Fruit fly (Drosophila melanogaster) whole organism, wandering third instar larva: Measurements from ENCODE around the gene Zmynd10.

Experiments used
- Abd-B ChIP-seq: fragments of >200 bp; optimal IDR thresholded peaks from 2 replicates; lab custom pipeline; 2017; ENCODE audit warnings: missing biosample characterization, missing genetic modification characterization
- CG32264 ChIP-seq: fragments of 200-800 bp; sonication (Bioruptor generic); optimal IDR thresholded peaks from 2 replicates; lab custom pipeline; 2016; ENCODE audit warnings: missing biosample characterization, missing genetic modification characterization
- CG9705 ChIP-seq: fragments of 200-800 bp; sonication (Bioruptor generic); optimal IDR thresholded peaks from 2 replicates; lab custom pipeline; 2018; ENCODE audit warnings: missing biosample characterization, mild to moderate bottlenecking, missing genetic modification characterization
- CrebA ChIP-seq: fragments of 200-800 bp; sonication (Bioruptor generic); optimal IDR thresholded peaks from 2 replicates; lab custom pipeline; 2016; ENCODE audit warnings: missing biosample characterization, mild to moderate bottlenecking, missing genetic modification characterization, borderline replicate concordance
- Dfd ChIP-seq: fragments of >200 bp; optimal IDR thresholded peaks from 2 replicates; lab custom pipeline; 2017; ENCODE audit warnings: missing biosample characterization, missing genetic modification characterization
- Dif ChIP-seq: fragments of 200-275, 200-300 bp; sonication (Bioruptor generic); optimal IDR thresholded peaks from 2 replicates; lab custom pipeline; 2018; ENCODE audit warnings: missing biosample characterization, missing genetic modification characterization; ENCODE audit not compliant: partially characterized antibody
- GATAd ChIP-seq: sonication (Bioruptor generic); optimal IDR thresholded peaks from 2 replicates; lab custom pipeline; 2016; ENCODE audit warnings: missing biosample characterization, missing genetic modification characterization
- HLH106 ChIP-seq: fragments of 200-800 bp; optimal IDR thresholded peaks from 3 replicates; lab custom pipeline; 2019; ENCODE audit warnings: missing biosample characterization, mild to moderate bottlenecking, missing genetic modification characterization, moderate library complexity
- Hnf4 ChIP-seq: fragments of 200-800 bp; sonication (Bioruptor generic); optimal IDR thresholded peaks from 2 replicates; lab custom pipeline; 2016; ENCODE audit warnings: missing biosample characterization, mild to moderate bottlenecking, missing genetic modification characterization
- Hr78 ChIP-seq: fragments of >200 bp; optimal IDR thresholded peaks from 2 replicates; lab custom pipeline; 2017; ENCODE audit warnings: missing biosample characterization, missing genetic modification characterization
- Hr83 ChIP-seq: fragments of 200-300 bp; sonication (Bioruptor generic); optimal IDR thresholded peaks from 2 replicates; lab custom pipeline; 2016; ENCODE audit warnings: missing biosample characterization, mild to moderate bottlenecking, missing genetic modification characterization, moderate library complexity; ENCODE audit not compliant: poor library complexity, severe bottlenecking
- Jra ChIP-seq: sonication (Bioruptor generic); optimal IDR thresholded peaks from 2 replicates; lab custom pipeline; 2016; ENCODE audit warnings: missing biosample characterization, missing genetic modification characterization
- Mio ChIP-seq: sonication (Bioruptor generic); optimal IDR thresholded peaks from 2 replicates; lab custom pipeline; 2016; ENCODE audit warnings: missing biosample characterization, missing genetic modification characterization
- Myc ChIP-seq: fragments of >200 bp; optimal IDR thresholded peaks from 2 replicates; lab custom pipeline; 2017
- N ChIP-seq: fragments of >200 bp; optimal IDR thresholded peaks from 2 replicates; lab custom pipeline; 2018; ENCODE audit warnings: missing biosample characterization, missing external identifiers, missing genetic modification characterization
- OdsH ChIP-seq: fragments of 200-800 bp; sonication (Bioruptor generic); optimal IDR thresholded peaks from 2 replicates; lab custom pipeline; 2016; ENCODE audit warnings: missing biosample characterization, mild to moderate bottlenecking, missing genetic modification characterization
- Rel ChIP-seq, 2 experiments: fragments of 200-800 bp; sonication (Bioruptor generic) in 1 of 2; optimal IDR thresholded peaks; 2 replicates in 1 of 2; 3 replicates in 1 of 2; lab custom pipeline; 2016 to 2019; ENCODE audit warnings: mild to moderate bottlenecking in 2 of 2, missing biosample characterization in 2 of 2, missing genetic modification characterization in 2 of 2, moderate library complexity in 1 of 2
- Sp1 ChIP-seq: fragments of 200-800 bp; sonication (Bioruptor generic); optimal IDR thresholded peaks from 3 replicates; lab custom pipeline; 2019; ENCODE audit warnings: missing biosample characterization, mild to moderate bottlenecking, missing genetic modification characterization, moderate library complexity
- Vsx2 ChIP-seq: fragments of 200-300, 225-300 bp; sonication (Bioruptor generic); optimal IDR thresholded peaks from 2 replicates; lab custom pipeline; 2018; ENCODE audit warnings: missing biosample characterization, missing genetic modification characterization; ENCODE audit not compliant: partially characterized antibody
- br ChIP-seq: fragments of 200-800 bp; sonication (Bioruptor generic); optimal IDR thresholded peaks from 2 replicates; lab custom pipeline; 2016; ENCODE audit warnings: missing biosample characterization, missing genetic modification characterization
- brk ChIP-seq: fragments of 200-800 bp; sonication (Bioruptor generic); optimal IDR thresholded peaks from 2 replicates; lab custom pipeline; 2016; ENCODE audit warnings: missing biosample characterization, mild to moderate bottlenecking, missing genetic modification characterization
- dl ChIP-seq, 2 experiments: fragments of 175-275, 200-275 bp in 1 of 2; fragments of 200-275 bp in 1 of 2; sonication (Bioruptor generic); optimal IDR thresholded peaks; lab custom pipeline; 2018; ENCODE audit warnings: mild to moderate bottlenecking in 2 of 2, missing biosample characterization in 2 of 2, missing genetic modification characterization in 2 of 2, moderate library complexity in 2 of 2; ENCODE audit not compliant: partially characterized antibody in 2 of 2, insufficient read depth in 1 of 2
- dmrt93B ChIP-seq: fragments of 200-800 bp; sonication (Bioruptor generic); optimal IDR thresholded peaks from 2 replicates; lab custom pipeline; 2018; ENCODE audit warnings: missing biosample characterization, mild to moderate bottlenecking, missing genetic modification characterization
- dsf ChIP-seq: sonication (Bioruptor generic); optimal IDR thresholded peaks from 2 replicates; lab custom pipeline; 2016; ENCODE audit warnings: missing biosample characterization, missing genetic modification characterization, borderline replicate concordance
- ey ChIP-seq: fragments of 200-800 bp; sonication (Bioruptor generic); optimal IDR thresholded peaks from 2 replicates; lab custom pipeline; 2016; ENCODE audit warnings: missing biosample characterization, missing genetic modification characterization
- foxo ChIP-seq, 2 experiments: fragments of 200-800 bp; sonication (Bioruptor generic); optimal IDR thresholded peaks; 2 replicates in 1 of 2; 3 replicates in 1 of 2; lab custom pipeline; 2016 to 2017; ENCODE audit warnings: missing biosample characterization in 2 of 2, missing genetic modification characterization in 2 of 2
- fru ChIP-seq: fragments of 200-800 bp; sonication (Bioruptor generic); optimal IDR thresholded peaks from 3 replicates; lab custom pipeline; 2016; ENCODE audit warnings: missing biosample characterization, mild to moderate bottlenecking, missing genetic modification characterization
- h ChIP-seq: fragments of 200-800 bp; sonication (Bioruptor generic); optimal IDR thresholded peaks from 3 replicates; lab custom pipeline; 2016; ENCODE audit warnings: missing biosample characterization, mild to moderate bottlenecking, missing genetic modification characterization
- jim ChIP-seq: fragments of 175-275, 200-325 bp; sonication (Bioruptor generic); optimal IDR thresholded peaks from 2 replicates; lab custom pipeline; 2016; ENCODE audit warnings: missing biosample characterization, mild to moderate bottlenecking, missing genetic modification characterization
- pan ChIP-seq: fragments of >200 bp; optimal IDR thresholded peaks from 2 replicates; lab custom pipeline; 2017
- psq ChIP-seq: fragments of 200-800 bp; sonication (Bioruptor generic); optimal IDR thresholded peaks from 3 replicates; lab custom pipeline; 2017; ENCODE audit warnings: missing biosample characterization, mild to moderate bottlenecking, missing genetic modification characterization, moderate library complexity
- rgr ChIP-seq: fragments of 200-800 bp; sonication (Bioruptor generic); optimal IDR thresholded peaks from 3 replicates; lab custom pipeline; 2016; ENCODE audit warnings: missing biosample characterization, mild to moderate bottlenecking, missing genetic modification characterization
- sage ChIP-seq: fragments of 200-800 bp; sonication (Bioruptor generic); optimal IDR thresholded peaks from 2 replicates; lab custom pipeline; 2016; ENCODE audit warnings: missing biosample characterization, mild to moderate bottlenecking, missing genetic modification characterization
- sv ChIP-seq: fragments of 200-800 bp; sonication (Bioruptor generic); optimal IDR thresholded peaks from 3 replicates; lab custom pipeline; 2016; ENCODE audit warnings: missing biosample characterization, missing genetic modification characterization
- tai ChIP-seq: sonication (Bioruptor generic); optimal IDR thresholded peaks from 2 replicates; lab custom pipeline; 2016; ENCODE audit warnings: missing biosample characterization, missing genetic modification characterization
- usp ChIP-seq: fragments of >200 bp; optimal IDR thresholded peaks from 2 replicates; lab custom pipeline; 2017; ENCODE audit warnings: missing biosample characterization, missing genetic modification characterization
- woc ChIP-seq: sonication (Bioruptor generic); optimal IDR thresholded peaks from 2 replicates; lab custom pipeline; 2016; ENCODE audit warnings: missing biosample characterization, mild to moderate bottlenecking, missing genetic modification characterization

Gene Zmynd10

dm6 chr3L:13015823-13016465 lies 10.3 kb downstream of the Zmynd10 start, which contains the start of gene CG11267:
CG11267 (plus strand) TSS chr3L:13016050.
- TF ChIP-seq OdsH (GFP tag; lab: Kevin White, UChicago), result peak; percentile 49
- TF ChIP-seq sv (GFP tag; lab: Kevin White, UChicago), result peak; percentile 38
- peak; percentile 59 for TF ChIP-seq woc (GFP tag; lab: Kevin White, UChicago)
- peak; percentile 70 for TF ChIP-seq rgr (GFP tag; lab: Kevin White, UChicago)
- peak; percentile 68 for TF ChIP-seq br
- no peak for TF ChIP-seq Hr78 (GFP tag; lab: Kevin White, UChicago)
- TF ChIP-seq HLH106 (tag; lab: Kevin White, UChicago), result peak; percentile 84
- TF ChIP-seq CG9705 (GFP tag; lab: Kevin White, UChicago), result peak; percentile 82
- TF ChIP-seq Dfd, result no peak
- TF ChIP-seq tai (GFP tag; lab: Kevin White, UChicago), result peak; percentile 65
- peak; percentile 70 for TF ChIP-seq fru (GFP tag; lab: Kevin White, UChicago)
- TF ChIP-seq pan (lab: Kevin White, UChicago), result no peak
- no peak for TF ChIP-seq Vsx2 (GFP tag; lab: Kevin White, UChicago)
- TF ChIP-seq h (GFP tag; lab: Kevin White, UChicago), result peak; percentile 77
- TF ChIP-seq CG32264 (GFP tag; lab: Kevin White, UChicago), result peak; percentile 36
- peak in 1 of 2 experiments; percentile 80 for TF ChIP-seq foxo (GFP tag; optimal IDR thresholded peaks at IDR 0.05; lab: Kevin White, UChicago)
- TF ChIP-seq usp (GFP tag; lab: Kevin White, UChicago), result no peak
- peak; percentile 60 for TF ChIP-seq sage (GFP tag; lab: Kevin White, UChicago)
- no peak for TF ChIP-seq Jra (GFP tag; lab: Kevin White, UChicago)
- peak; percentile 46 for TF ChIP-seq psq (GFP tag; lab: Kevin White, UChicago)
- no peak for TF ChIP-seq dl (GFP tag; optimal IDR thresholded peaks at IDR 0.05; lab: Kevin White, UChicago; ENCODE audit: insufficient read depth in 1 of 2, partially characterized antibody in 2 of 2)
- TF ChIP-seq ey, result peak; percentile 67
- TF ChIP-seq dsf (GFP tag; lab: Kevin White, UChicago), result no peak
- peak; percentile 81 for TF ChIP-seq Sp1
- TF ChIP-seq Hnf4 (GFP tag; lab: Kevin White, UChicago), result peak; percentile 79
- TF ChIP-seq jim (GFP tag; lab: Kevin White, UChicago), result no peak
- no peak for TF ChIP-seq N
- TF ChIP-seq GATAd (GFP tag; lab: Kevin White, UChicago), result no peak
- TF ChIP-seq Rel (GFP tag; optimal IDR thresholded peaks at IDR 0.05; lab: Kevin White, UChicago), result no peak
- peak; percentile 41 for TF ChIP-seq Rel (tag; optimal IDR thresholded peaks at IDR 0.05; lab: Kevin White, UChicago)
- no peak for TF ChIP-seq Dif
- TF ChIP-seq Abd-B, result no peak
- no peak for TF ChIP-seq dmrt93B (GFP tag; lab: Kevin White, UChicago)
- TF ChIP-seq brk (GFP tag; lab: Kevin White, UChicago), result peak; percentile 21
- peak; percentile 86 for TF ChIP-seq Hr83
- TF ChIP-seq CrebA (GFP tag; lab: Kevin White, UChicago), result no peak
- peak; percentile 5 for TF ChIP-seq Myc (lab: Kevin White, UChicago)
- TF ChIP-seq, all 38 proteins: peak for 21

DNA sequence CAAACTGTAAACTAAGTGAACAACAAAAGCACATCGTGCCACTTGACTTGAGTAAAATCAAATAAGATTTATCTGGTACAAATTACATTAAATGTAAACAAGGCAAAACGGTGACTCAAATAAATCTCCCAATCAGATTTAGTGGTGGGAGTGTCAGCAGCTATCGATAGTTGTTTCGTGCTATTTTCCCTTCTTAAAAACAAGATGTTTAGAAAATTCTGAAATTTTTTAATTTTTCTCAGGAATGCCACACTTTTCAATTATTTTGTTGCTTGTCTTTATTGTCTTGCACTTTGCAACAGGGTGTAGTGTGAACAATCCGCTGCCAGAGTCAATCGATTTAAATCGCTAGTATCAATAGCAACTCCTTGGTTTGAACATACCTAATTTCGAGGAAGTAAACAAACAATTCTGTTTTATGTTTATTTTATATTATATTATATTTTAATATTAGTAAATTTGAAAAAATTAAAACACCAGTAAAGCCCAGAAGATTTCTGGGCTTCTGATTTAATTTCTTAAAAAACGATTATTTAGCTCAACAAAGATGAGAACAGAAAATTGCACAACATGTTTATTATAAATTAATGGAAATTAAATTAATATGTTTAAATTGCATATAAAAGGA lies 10.9 kb downstream of the Zmynd10 start, which contains the start of gene MICAL-like:
Gene MICAL-like, minus strand, starts transcription at position 138 of the 628 bp plus-strand sequence.
- TF ChIP-seq brk (GFP tag; lab: Kevin White, UChicago) (peak; percentile 59), Hnf4 (GFP tag; lab: Kevin White, UChicago) (peak; percentile 61), HLH106 (tag; lab: Kevin White, UChicago) (peak; percentile 27), sv (GFP tag; lab: Kevin White, UChicago) (no peak), Jra (GFP tag; lab: Kevin White, UChicago) (peak; percentile 75), OdsH (GFP tag; lab: Kevin White, UChicago) (no peak), Vsx2 (GFP tag; lab: Kevin White, UChicago) (no peak), GATAd (GFP tag; lab: Kevin White, UChicago) (peak; percentile 8), Myc (lab: Kevin White, UChicago) (no peak), rgr (GFP tag; lab: Kevin White, UChicago) (peak; percentile 56), psq (GFP tag; lab: Kevin White, UChicago) (peak; percentile 33), tai (GFP tag; lab: Kevin White, UChicago) (peak; percentile 74), br (no peak), N (no peak), Mio (GFP tag; lab: Kevin White, UChicago) (no peak), Hr83 (peak; percentile 35), ey (peak; percentile 8), woc (GFP tag; lab: Kevin White, UChicago) (peak; percentile 19), CG32264 (GFP tag; lab: Kevin White, UChicago) (no peak), fru (GFP tag; lab: Kevin White, UChicago) (no peak), foxo (GFP tag; optimal IDR thresholded peaks at IDR 0.05; lab: Kevin White, UChicago) (no peak)
